Worm (Caenorhabditis elegans) whole organism, L4 larva: ENCODE results near the gene ipla-5.
A peak's percentile ranks its signal among the peaks of the same experiment; 100 is the strongest.

Source experiments
- D1046.2 ChIP-seq: fragments of 200-800 bp; sonication (Bioruptor generic); IDR thresholded peaks from 2 replicates; pipeline ENCODE4 v1.3.6; 2022; ENCODE audit warnings: missing genetic modification characterization, missing compliant biosample characterization
- F10B5.3 ChIP-seq: sonication (generic microtip); optimal IDR thresholded peaks from 2 replicates; lab custom pipeline; 2016; ENCODE audit warnings: mild to moderate bottlenecking, missing genetic modification characterization, missing compliant biosample characterization
- F44E2.7 ChIP-seq: fragments of 200-800 bp; sonication (Bioruptor generic); IDR thresholded peaks from 2 replicates; pipeline ENCODE4 v2.1.2; 2022; ENCODE audit warnings: missing genetic modification characterization, missing compliant biosample characterization
- F49E8.2 ChIP-seq: sonication (generic microtip); optimal IDR thresholded peaks from 2 replicates; lab custom pipeline; 2016; ENCODE audit warnings: missing compliant biosample characterization, mild to moderate bottlenecking, missing genetic modification characterization, borderline replicate concordance
- Y75B8A.6 ChIP-seq: fragments of 200-800 bp; sonication (Bioruptor generic); IDR thresholded peaks from 2 replicates; pipeline ENCODE4 v1.3.6; 2022; ENCODE audit warnings: missing genetic modification reagents, missing genetic modification characterization, missing compliant biosample characterization
- ZK546.5 ChIP-seq, 2 experiments: sonication (generic microtip); optimal IDR thresholded peaks; 2 replicates each; lab custom pipeline; 2017; ENCODE audit warnings: missing biosample characterization in 2 of 2, missing genetic modification characterization in 2 of 2
- aha-1 ChIP-seq: fragments of 150-350 bp; peaks from one replicate; lab custom pipeline; 2014; ENCODE audit warnings: missing biosample characterization, missing genetic modification characterization
- aly-2 ChIP-seq: sonication (generic microtip); optimal IDR thresholded peaks from 2 replicates; lab custom pipeline; 2018; ENCODE audit warnings: missing biosample characterization, missing genetic modification characterization
- ceh-28 ChIP-seq: fragments of 150-350 bp; optimal IDR thresholded peaks from 2 replicates; lab custom pipeline; 2014; ENCODE audit warnings: missing biosample characterization, missing genetic modification reagents, missing genetic modification characterization
- ceh-44 ChIP-seq: fragments of 200-800 bp; sonication (Bioruptor generic); IDR thresholded peaks from 2 replicates; pipeline ENCODE4 v1.3.6; 2022; ENCODE audit warnings: missing genetic modification reagents, missing genetic modification characterization, missing compliant biosample characterization
- ctbp-1 ChIP-seq: fragments of 200-800 bp; sonication (Bioruptor generic); IDR thresholded peaks from 2 replicates; pipeline ENCODE4 v1.3.6; 2022; ENCODE audit warnings: missing genetic modification reagents, missing genetic modification characterization, missing compliant biosample characterization
- daf-16 ChIP-seq, 3 experiments: sonication (generic microtip); optimal IDR thresholded peaks; 2 replicates each; lab custom pipeline; 2016 to 2017; ENCODE audit warnings: missing genetic modification characterization in 3 of 3, missing genetic modification reagents in 3 of 3, mild to moderate bottlenecking in 2 of 3, missing compliant biosample characterization in 2 of 3, missing biosample characterization in 1 of 3, moderate library complexity in 1 of 3
- dmd-6 ChIP-seq: fragments of 200-800 bp; sonication (Bioruptor generic); IDR thresholded peaks from 2 replicates; pipeline ENCODE4 v1.3.6; 2022; ENCODE audit warnings: missing genetic modification reagents, missing genetic modification characterization, missing compliant biosample characterization
- dmd-9 ChIP-seq: fragments of 200-800 bp; sonication (Bioruptor generic); IDR thresholded peaks from 2 replicates; pipeline ENCODE4 v1.3.6; 2022; ENCODE audit warnings: missing genetic modification reagents, missing genetic modification characterization, missing compliant biosample characterization
- duxl-1 ChIP-seq: sonication (generic microtip); optimal IDR thresholded peaks from 2 replicates; lab custom pipeline; 2016; ENCODE audit warnings: mild to moderate bottlenecking, missing genetic modification characterization, moderate library complexity, missing compliant biosample characterization; ENCODE audit not compliant: poor library complexity
- egl-27 ChIP-seq: sonication (generic microtip); optimal IDR thresholded peaks from 3 replicates; lab custom pipeline; 2017; ENCODE audit warnings: missing biosample characterization, missing genetic modification reagents, missing genetic modification characterization
- fkh-10 ChIP-seq: fragments of 150-350 bp; optimal IDR thresholded peaks from 2 replicates; lab custom pipeline; 2014; ENCODE audit warnings: missing biosample characterization, missing genetic modification reagents, missing genetic modification characterization
- hif-1 ChIP-seq, 2 experiments: sonication (generic microtip); optimal IDR thresholded peaks; 2 replicates each; lab custom pipeline; 2016 to 2017; ENCODE audit warnings: missing compliant biosample characterization in 2 of 2, missing genetic modification characterization in 2 of 2, missing genetic modification reagents in 2 of 2, missing genotype in 2 of 2, mild to moderate bottlenecking in 1 of 2
- hlh-11 ChIP-seq: fragments of 200-800 bp; sonication (Bioruptor generic); optimal IDR thresholded peaks from 2 replicates; lab custom pipeline; 2018; ENCODE audit warnings: mild to moderate bottlenecking, missing genetic modification characterization, missing compliant biosample characterization
- hlh-30 ChIP-seq: sonication (generic microtip); optimal IDR thresholded peaks from 2 replicates; lab custom pipeline; 2017; ENCODE audit warnings: antibody characterized with exemption, mild to moderate bottlenecking, missing genetic modification characterization, missing compliant biosample characterization; ENCODE audit not compliant: insufficient read depth
- hmg-1.1 ChIP-seq: fragments of 200-800 bp; sonication (Bioruptor generic); IDR thresholded peaks from 2 replicates; pipeline ENCODE4 v1.3.6; 2022; ENCODE audit warnings: missing genetic modification reagents, missing genetic modification characterization, missing compliant biosample characterization
- lin-1 ChIP-seq: fragments of 200-800 bp; sonication (Bioruptor generic); IDR thresholded peaks from 2 replicates; pipeline ENCODE4 v1.3.6; 2022; ENCODE audit warnings: missing genetic modification reagents, missing genetic modification characterization, missing compliant biosample characterization
- lin-13 ChIP-seq: fragments of 150-350 bp; optimal IDR thresholded peaks from 2 replicates; lab custom pipeline; 2014; ENCODE audit warnings: missing biosample characterization, missing genetic modification reagents, missing genetic modification characterization
- lin-15B ChIP-seq: fragments of 150-350 bp; sonication (generic microtip); optimal IDR thresholded peaks from 3 replicates; lab custom pipeline; 2014; ENCODE audit warnings: missing biosample characterization, missing genetic modification characterization
- lin-38 ChIP-seq: fragments of 200-800 bp; sonication (Bioruptor generic); IDR thresholded peaks from 2 replicates; pipeline ENCODE4 v1.3.6; 2022; ENCODE audit warnings: missing genetic modification reagents, missing genetic modification characterization, missing compliant biosample characterization
- lir-3 ChIP-seq: sonication (generic microtip); optimal IDR thresholded peaks from 2 replicates; lab custom pipeline; 2016; ENCODE audit warnings: mild to moderate bottlenecking, missing genetic modification characterization, missing compliant biosample characterization
- lsy-2 ChIP-seq, 2 experiments: fragments of 150-350 bp in 1 of 2; sonication (generic microtip) in 1 of 2; optimal IDR thresholded peaks; 2 replicates each; lab custom pipeline; 2014 to 2017; ENCODE audit warnings: missing biosample characterization in 2 of 2, missing genetic modification characterization in 2 of 2
- madf-9 ChIP-seq: fragments of 200-800 bp; sonication (Bioruptor generic); conservative IDR thresholded peaks from 2 replicates; pipeline ENCODE4 v1.3.6; 2022; ENCODE audit warnings: missing genetic modification reagents, missing genetic modification characterization, missing compliant biosample characterization
- mdl-1 ChIP-seq, 2 experiments: fragments of 150-350 bp in 1 of 2; sonication (generic microtip) in 1 of 2; optimal IDR thresholded peaks; 2 replicates each; lab custom pipeline; 2014 to 2017; ENCODE audit warnings: missing biosample characterization in 2 of 2, missing genetic modification characterization in 2 of 2
- mep-1 ChIP-seq: fragments of 150-350 bp; sonication (generic microtip); optimal IDR thresholded peaks from 3 replicates; lab custom pipeline; 2014; ENCODE audit warnings: missing biosample characterization, missing genetic modification characterization
- mes-2 ChIP-seq: sonication (generic microtip); optimal IDR thresholded peaks from 2 replicates; lab custom pipeline; 2016; ENCODE audit warnings: missing genotype, mild to moderate bottlenecking, missing genetic modification characterization, missing compliant biosample characterization; ENCODE audit not compliant: poor library complexity, severe bottlenecking
- nhr-10 ChIP-seq: fragments of 150-350 bp; optimal IDR thresholded peaks from 2 replicates; lab custom pipeline; 2014; ENCODE audit warnings: missing biosample characterization, missing genetic modification characterization
- nhr-111 ChIP-seq: fragments of 200-800 bp; sonication (Bioruptor generic); optimal IDR thresholded peaks from 2 replicates; lab custom pipeline; 2018; ENCODE audit warnings: mild to moderate bottlenecking, missing genetic modification characterization, missing compliant biosample characterization
- nhr-237 ChIP-seq: sonication (generic microtip); optimal IDR thresholded peaks from 2 replicates; lab custom pipeline; 2017; ENCODE audit warnings: missing biosample characterization, missing genetic modification characterization
- nhr-28 ChIP-seq: fragments of 150-350 bp; optimal IDR thresholded peaks from 2 replicates; lab custom pipeline; 2014; ENCODE audit warnings: missing biosample characterization, missing genetic modification characterization
- nhr-41 ChIP-seq: fragments of 200-800 bp; sonication (Bioruptor generic); IDR thresholded peaks from 2 replicates; pipeline ENCODE4 v1.3.6; 2022; ENCODE audit warnings: missing genetic modification reagents, missing genetic modification characterization, missing compliant biosample characterization
- nhr-42 ChIP-seq: fragments of 200-800 bp; sonication (Bioruptor generic); IDR thresholded peaks from 2 replicates; pipeline ENCODE4 v1.3.6; 2022; ENCODE audit warnings: missing genetic modification characterization, missing compliant biosample characterization
- nhr-48 ChIP-seq: sonication (generic microtip); optimal IDR thresholded peaks from 2 replicates; lab custom pipeline; 2016; ENCODE audit warnings: mild to moderate bottlenecking, missing genetic modification characterization, missing compliant biosample characterization
- rbr-2 ChIP-seq: sonication (generic microtip); optimal IDR thresholded peaks from 2 replicates; lab custom pipeline; 2016; ENCODE audit warnings: missing genotype, missing genetic modification characterization, missing compliant biosample characterization
- snpc-1.2 ChIP-seq: fragments of 200-800 bp; sonication (Bioruptor generic); IDR thresholded peaks from 2 replicates; pipeline ENCODE4 v1.3.6; 2022; ENCODE audit warnings: missing genetic modification reagents, missing genetic modification characterization, missing compliant biosample characterization
- snpc-4 ChIP-seq: fragments of 150-350 bp; optimal IDR thresholded peaks from 2 replicates; lab custom pipeline; 2014; ENCODE audit warnings: missing biosample characterization, missing genetic modification characterization
- spr-1 ChIP-seq: sonication (generic microtip); optimal IDR thresholded peaks from 2 replicates; lab custom pipeline; 2016; ENCODE audit warnings: mild to moderate bottlenecking, missing genetic modification characterization, missing compliant biosample characterization
- tag-97 ChIP-seq: fragments of 200-800 bp; sonication (Bioruptor generic); IDR thresholded peaks from 2 replicates; pipeline ENCODE4 v1.3.6; 2022; ENCODE audit warnings: missing genetic modification characterization, missing compliant biosample characterization
- unc-130 ChIP-seq: sonication (generic microtip); optimal IDR thresholded peaks from 2 replicates; lab custom pipeline; 2016; ENCODE audit warnings: missing genetic modification reagents, missing genetic modification characterization, missing compliant biosample characterization
- vab-7 ChIP-seq: fragments of 200-800 bp; sonication (Bioruptor generic); IDR thresholded peaks from 2 replicates; pipeline ENCODE4 v1.3.6; 2022; ENCODE audit warnings: missing genetic modification reagents, missing genetic modification characterization, missing compliant biosample characterization
- zip-11 ChIP-seq: fragments of 200-800 bp; sonication (Bioruptor generic); IDR thresholded peaks from 2 replicates; pipeline ENCODE4 v1.3.6; 2022; ENCODE audit warnings: missing genetic modification characterization, missing compliant biosample characterization
- ztf-11 ChIP-seq: fragments of 150-350 bp; optimal IDR thresholded peaks from 2 replicates; lab custom pipeline; 2014; ENCODE audit warnings: missing biosample characterization, missing genetic modification characterization

Gene ipla-5

ce11 chrIV:8757729-8758128, 42.7 kb downstream of the ipla-5 start (continued):
- TF ChIP-seq aha-1 (tag; lab: Kevin White, UChicago) (peak; percentile 12), lin-1 (peak; percentile 71; the same call in 1 of the 2 replicates), lin-13 (GFP tag; lab: Kevin White, UChicago) (no peak), nhr-28 (tag; lab: Kevin White, UChicago) (peak; percentile 61), egl-27 (no peak), duxl-1 (tag; lab: Kevin White, UChicago) (no peak), nhr-48 (tag; lab: Kevin White, UChicago) (no peak), mdl-1 (tag; optimal IDR thresholded peaks at IDR 0.05; lab: Kevin White, UChicago) (peak in 1 of 2 experiments; percentile 14)

DNA sequence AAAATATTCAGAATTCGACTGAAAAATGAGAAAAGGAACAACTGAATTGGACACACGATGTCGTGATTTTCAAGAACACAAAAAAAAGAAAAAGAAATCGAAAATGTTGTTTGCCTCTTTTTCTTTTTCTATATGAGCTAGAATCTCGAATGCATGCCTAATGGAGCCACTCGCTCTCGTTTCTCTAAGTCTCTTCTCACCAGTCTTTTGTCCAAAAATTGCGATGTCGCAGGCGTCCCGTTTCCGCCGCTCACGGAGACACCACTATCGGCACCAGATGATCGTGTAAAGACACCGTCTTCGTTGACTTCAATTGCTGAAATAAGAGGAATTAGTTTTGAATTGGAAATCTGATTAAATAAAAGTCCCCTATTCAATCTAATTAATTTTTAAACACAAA, 43.6 kb downstream of the ipla-5 start:
- TF ChIP-seq ceh-28 (tag; lab: Kevin White, UChicago) (no peak), dmd-6 (GFP tag; lab: Robert Waterston, UW) (no peak), snpc-1.2 (GFP tag; lab: Robert Waterston, UW) (no peak), ztf-11 (tag; lab: Kevin White, UChicago) (no peak), rbr-2 (tag; lab: Kevin White, UChicago) (peak; percentile 42), hlh-11 (tag; lab: Kevin White, UChicago) (peak; percentile 31), lsy-2 (tag; optimal IDR thresholded peaks at IDR 0.05; lab: Kevin White, UChicago) (peak in 1 of 2 experiments; percentile 52), vab-7 (GFP tag; lab: Robert Waterston, UW) (no peak), lin-1 (no peak), nhr-111 (no peak), mes-2 (peak; percentile 49), lin-15B (tag; lab: Kevin White, UChicago) (no peak), hlh-30 (tag; lab: Kevin White, UChicago) (peak; percentile 34), fkh-10 (GFP tag; lab: Kevin White, UChicago) (peak; percentile 34), ZK546.5 (tag; optimal IDR thresholded peaks at IDR 0.05; lab: Kevin White, UChicago) (no peak), ceh-44 (GFP tag; lab: Robert Waterston, UW) (no peak), F44E2.7 (GFP tag; lab: Robert Waterston, UW) (no peak), ctbp-1 (GFP tag; lab: Robert Waterston, UW) (peak; percentile 75), spr-1 (tag; lab: Kevin White, UChicago) (no peak), F49E8.2 (tag; lab: Kevin White, UChicago) (no peak), lin-38 (GFP tag; lab: Robert Waterston, UW) (no peak), mep-1 (tag; lab: Kevin White, UChicago) (peak; percentile 40), hmg-1.1 (GFP tag; lab: Robert Waterston, UW) (0 out of 2 replicates have a peak, but pooled peaks have one; percentile 16), Y75B8A.6 (GFP tag; lab: Robert Waterston, UW) (no peak), aly-2 (tag; lab: Kevin White, UChicago) (no peak), nhr-41 (GFP tag; lab: Robert Waterston, UW) (no peak), nhr-237 (no peak), dmd-9 (GFP tag; lab: Robert Waterston, UW) (no peak)
- TF ChIP-seq, all 104 proteins: peak for 9

DNA sequence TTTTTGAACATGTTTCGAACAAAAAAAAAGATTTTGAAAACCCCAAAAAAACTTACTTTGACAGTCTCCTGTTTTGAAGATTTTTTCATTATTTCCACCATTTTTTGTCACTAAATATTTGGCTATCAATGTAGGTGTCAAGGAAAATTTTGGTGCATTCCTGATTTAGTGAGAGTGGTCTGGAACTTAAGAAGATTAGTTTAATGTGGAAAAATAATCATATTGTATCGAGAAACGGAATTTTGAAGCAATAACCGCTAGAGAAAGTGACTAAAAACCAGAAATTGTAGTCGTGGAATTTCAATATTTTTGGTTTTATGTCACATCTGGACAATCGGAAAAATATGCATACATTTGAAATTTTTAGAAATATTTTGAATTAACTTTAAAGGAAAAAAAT, 46.8 kb downstream of the ipla-5 start, which contains the start of the genes F20C5.11 and klp-11:
Gene F20C5.11, minus strand, starts transcription at position 101 of the 400 bp plus-strand sequence.
Gene klp-11, minus strand, starts transcription at position 171 of the 400 bp plus-strand sequence.
- TF ChIP-seq nhr-42 (GFP tag; lab: Robert Waterston, UW) (no peak), dmd-9 (GFP tag; lab: Robert Waterston, UW) (no peak), daf-16 (GFP tag; optimal IDR thresholded peaks at IDR 0.05; lab: Kevin White, UChicago) (no peak), daf-16 (tag; optimal IDR thresholded peaks at IDR 0.05; lab: Kevin White, UChicago) (no peak), nhr-10 (tag; lab: Kevin White, UChicago) (no peak), D1046.2 (GFP tag; lab: Robert Waterston, UW) (no peak), unc-130 (GFP tag; lab: Kevin White, UChicago) (no peak), mep-1 (tag; lab: Kevin White, UChicago) (no peak), hif-1 (tag; optimal IDR thresholded peaks at IDR 0.05; lab: Kevin White, UChicago) (no peak), zip-11 (no peak), lir-3 (no peak), snpc-4 (no peak), ceh-28 (tag; lab: Kevin White, UChicago) (no peak), F49E8.2 (tag; lab: Kevin White, UChicago) (no peak), tag-97 (no peak), F10B5.3 (tag; lab: Kevin White, UChicago) (no peak), madf-9 (no peak)
